Worm (Caenorhabditis elegans) whole organism, young adult: ENCODE results near the gene mrpl-39.

Experiments
- B0035.1 ChIP-seq: sonication (generic microtip); optimal IDR thresholded peaks from 2 replicates; lab custom pipeline; 2016; ENCODE audit warnings: missing genetic modification characterization, mild to moderate bottlenecking, missing compliant biosample characterization, missing genotype, missing genetic modification reagents
- C17E4.6 ChIP-seq: fragments of 200-800 bp; sonication (Bioruptor generic); IDR thresholded peaks from 2 replicates; pipeline ENCODE4 v1.3.6; 2022; ENCODE audit warnings: missing genetic modification reagents, missing genetic modification characterization, missing compliant biosample characterization
- D2030.7 ChIP-seq: fragments of 200-800 bp; sonication (Bioruptor generic); IDR thresholded peaks from 2 replicates; pipeline ENCODE4 v1.3.6; 2022; ENCODE audit warnings: missing genetic modification reagents, missing genetic modification characterization, missing compliant biosample characterization
- F39B2.1 ChIP-seq: fragments of 200-800 bp; sonication (Bioruptor generic); IDR thresholded peaks from 2 replicates; pipeline ENCODE4 v1.3.6; 2022; ENCODE audit warnings: missing genetic modification reagents, missing genetic modification characterization, missing compliant biosample characterization
- F57A8.1 ChIP-seq: fragments of 200-800 bp; sonication (Bioruptor generic); optimal IDR thresholded peaks from 2 replicates; lab custom pipeline; 2018; ENCODE audit warnings: mild to moderate bottlenecking, missing genetic modification characterization, moderate library complexity, missing compliant biosample characterization
- K11D2.4 ChIP-seq: fragments of 200-800 bp; sonication (Bioruptor generic); IDR thresholded peaks from 2 replicates; pipeline ENCODE4 v1.3.6; 2022; ENCODE audit warnings: missing genetic modification reagents, missing genetic modification characterization, missing compliant biosample characterization
- T26A5.8 ChIP-seq: sonication (generic microtip); optimal IDR thresholded peaks from 2 replicates; lab custom pipeline; 2016; ENCODE audit warnings: missing genetic modification characterization, missing compliant biosample characterization
- Y53F4B.3 ChIP-seq: fragments of 200-800 bp; sonication (Bioruptor generic); IDR thresholded peaks from 2 replicates; pipeline ENCODE4 v1.3.6; 2022; ENCODE audit warnings: missing genetic modification reagents, missing genetic modification characterization, missing compliant biosample characterization
- Y95B8A.8 ChIP-seq: fragments of 200-800 bp; sonication (Bioruptor generic); IDR thresholded peaks from 2 replicates; pipeline ENCODE4 v1.3.6; 2022; ENCODE audit warnings: missing genetic modification reagents, missing genetic modification characterization, missing compliant biosample characterization
- ama-1 ChIP-seq, 3 experiments: fragments of 150-350 bp in 1 of 3; sonication (generic microtip) in 2 of 3; optimal IDR thresholded peaks; 2 replicates each; lab custom pipeline; 2014 to 2018; ENCODE audit warnings: missing biosample characterization in 2 of 3, missing genetic modification characterization in 2 of 3, missing genetic modification reagents in 2 of 3
- athp-1 ChIP-seq: sonication (generic microtip); optimal IDR thresholded peaks from 2 replicates; lab custom pipeline; 2017; ENCODE audit warnings: mild to moderate bottlenecking, missing genetic modification characterization, missing compliant biosample characterization
- attf-3 ChIP-seq: fragments of 200-800 bp; sonication (Bioruptor generic); conservative IDR thresholded peaks from 2 replicates; pipeline ENCODE4 v1.3.6; 2022; ENCODE audit warnings: missing genetic modification reagents, missing genetic modification characterization, missing compliant biosample characterization
- bed-1 ChIP-seq: fragments of 200-800 bp; sonication (Bioruptor generic); IDR thresholded peaks from 2 replicates; pipeline ENCODE4 v1.3.6; 2022; ENCODE audit warnings: missing genetic modification reagents, missing genetic modification characterization, missing compliant biosample characterization
- cebp-2 ChIP-seq: fragments of 200-800 bp; sonication (Bioruptor generic); IDR thresholded peaks from 2 replicates; pipeline ENCODE4 v1.3.6; 2022; ENCODE audit warnings: missing genetic modification characterization, missing compliant biosample characterization
- ceh-91 ChIP-seq: fragments of 200-800 bp; sonication (Bioruptor generic); IDR thresholded peaks from 2 replicates; pipeline ENCODE4 v1.3.6; 2022; ENCODE audit warnings: missing genetic modification reagents, missing genetic modification characterization, missing compliant biosample characterization
- ekl-4 ChIP-seq: fragments of 200-800 bp; sonication (Bioruptor generic); IDR thresholded peaks from 2 replicates; pipeline ENCODE4 v1.3.6; 2022; ENCODE audit warnings: missing genetic modification reagents, missing genetic modification characterization, missing compliant biosample characterization
- ets-4 ChIP-seq: fragments of 200-800 bp; sonication (Bioruptor generic); optimal IDR thresholded peaks from 2 replicates; lab custom pipeline; 2018; ENCODE audit warnings: mild to moderate bottlenecking, missing genetic modification characterization, missing compliant biosample characterization
- gei-17 ChIP-seq: fragments of 200-800 bp; sonication (Bioruptor generic); optimal IDR thresholded peaks from 2 replicates; lab custom pipeline; 2018; ENCODE audit warnings: mild to moderate bottlenecking, missing genetic modification characterization, missing compliant biosample characterization
- let-607 ChIP-seq, 2 experiments: fragments of 200-800 bp in 1 of 2; sonication (Bioruptor generic) in 1 of 2; sonication (generic microtip) in 1 of 2; optimal IDR thresholded peaks; 2 replicates each; lab custom pipeline; 2016 to 2018; ENCODE audit warnings: mild to moderate bottlenecking in 2 of 2, missing compliant biosample characterization in 2 of 2, missing genetic modification characterization in 2 of 2, moderate library complexity in 2 of 2, missing genotype in 1 of 2
- lin-26 ChIP-seq: fragments of 200-800 bp; sonication (Bioruptor generic); IDR thresholded peaks from 2 replicates; pipeline ENCODE4 v1.3.6; 2022; ENCODE audit warnings: missing genetic modification reagents, missing genetic modification characterization, missing compliant biosample characterization
- lin-35 ChIP-seq, 3 experiments: fragments of 150-350 bp in 2 of 3; sonication (generic microtip) in 1 of 3; optimal IDR thresholded peaks; 2 replicates each; lab custom pipeline; 2014 to 2018; ENCODE audit warnings: missing biosample characterization in 3 of 3, missing genetic modification characterization in 3 of 3, missing genetic modification reagents in 3 of 3
- lir-1 ChIP-seq: fragments of 200-800 bp; sonication (Bioruptor generic); conservative IDR thresholded peaks from 2 replicates; pipeline ENCODE4 v1.3.6; 2022; ENCODE audit warnings: missing genetic modification reagents, missing genetic modification characterization, missing compliant biosample characterization
- lsl-1 ChIP-seq: fragments of 200-800 bp; sonication (Bioruptor generic); optimal IDR thresholded peaks from 2 replicates; lab custom pipeline; 2018; ENCODE audit warnings: mild to moderate bottlenecking, missing genetic modification characterization, moderate library complexity, missing compliant biosample characterization
- mcd-1 ChIP-seq: fragments of 200-800 bp; sonication (Bioruptor generic); IDR thresholded peaks from 2 replicates; pipeline ENCODE4 v1.3.6; 2022; ENCODE audit warnings: missing genetic modification reagents, missing genetic modification characterization, missing compliant biosample characterization
- mes-4 ChIP-seq: sonication (generic microtip); optimal IDR thresholded peaks from 2 replicates; lab custom pipeline; 2016; ENCODE audit warnings: missing genotype, missing genetic modification characterization, missing compliant biosample characterization
- mxl-1 ChIP-seq: sonication (generic microtip); optimal IDR thresholded peaks from 2 replicates; lab custom pipeline; 2016; ENCODE audit warnings: missing genetic modification characterization, missing compliant biosample characterization
- nfyb-1 ChIP-seq: fragments of 200-800 bp; sonication (Bioruptor generic); IDR thresholded peaks from 2 replicates; pipeline ENCODE4 v1.3.6; 2022; ENCODE audit warnings: missing genetic modification reagents, missing genetic modification characterization, missing compliant biosample characterization
- nhr-120 ChIP-seq: fragments of 200-800 bp; sonication (Bioruptor generic); IDR thresholded peaks from 2 replicates; pipeline ENCODE4 v1.3.6; 2022; ENCODE audit warnings: missing genetic modification characterization, missing compliant biosample characterization
- nhr-80 ChIP-seq: sonication (generic microtip); optimal IDR thresholded peaks from 2 replicates; lab custom pipeline; 2016; ENCODE audit warnings: missing genetic modification characterization, missing compliant biosample characterization
- pha-4 ChIP-seq: fragments of 150-350 bp; sonication (generic microtip); optimal IDR thresholded peaks from 2 replicates; lab custom pipeline; 2014; ENCODE audit warnings: missing biosample characterization, missing genetic modification reagents, missing genetic modification characterization
- sdz-38 ChIP-seq: sonication (generic microtip); optimal IDR thresholded peaks from 2 replicates; lab custom pipeline; 2016; ENCODE audit warnings: missing genotype, missing genetic modification characterization, missing compliant biosample characterization
- snpc-3.4 ChIP-seq: sonication (generic microtip); optimal IDR thresholded peaks from 2 replicates; lab custom pipeline; 2017; ENCODE audit warnings: missing genetic modification characterization, mild to moderate bottlenecking, missing compliant biosample characterization, antibody characterized with exemption, moderate library complexity, missing genotype, missing genetic modification reagents
- sptf-2 ChIP-seq: fragments of 200-800 bp; sonication (Bioruptor generic); optimal IDR thresholded peaks from 2 replicates; lab custom pipeline; 2018; ENCODE audit warnings: mild to moderate bottlenecking, missing genetic modification characterization, missing compliant biosample characterization
- tbp1 ChIP-seq: fragments of 200-800 bp; sonication (Bioruptor generic); optimal IDR thresholded peaks from 2 replicates; lab custom pipeline; 2018; ENCODE audit warnings: mild to moderate bottlenecking, missing genetic modification characterization, missing compliant biosample characterization
- zfh-2 ChIP-seq: fragments of 200-800 bp; sonication (Bioruptor generic); conservative IDR thresholded peaks from 2 replicates; pipeline ENCODE4 v1.3.6; 2022; ENCODE audit warnings: missing genetic modification reagents, missing genetic modification characterization, missing compliant biosample characterization
- ztf-3 ChIP-seq: fragments of 200-800 bp; sonication (Bioruptor generic); optimal IDR thresholded peaks from 2 replicates; lab custom pipeline; 2018; ENCODE audit warnings: mild to moderate bottlenecking, missing genetic modification characterization, missing compliant biosample characterization

The mrpl-39 gene

DNA sequence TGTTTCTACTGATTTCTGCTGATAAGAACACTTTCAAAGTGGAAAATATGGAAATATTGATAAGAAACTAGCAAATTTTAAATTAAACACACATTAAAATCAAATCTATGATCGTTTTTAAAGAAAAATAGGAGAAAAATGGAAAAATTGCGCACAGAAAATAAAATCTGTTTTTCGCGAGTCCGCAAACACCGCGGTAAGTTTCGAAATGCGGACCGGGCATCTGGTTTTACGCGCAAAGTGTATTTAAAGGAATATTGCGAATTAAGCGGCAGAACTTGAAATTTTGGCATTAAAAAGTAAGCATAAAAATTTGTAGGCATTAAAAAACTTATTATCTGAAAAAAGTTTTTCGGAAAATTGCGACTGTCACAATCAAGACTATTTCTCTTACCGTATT lies 48.3 kb upstream of the mrpl-39 start:
- TF ChIP-seq ztf-3 (GFP tag; lab: Kevin White, UChicago) (no peak), mes-4 (tag; lab: Kevin White, UChicago) (no peak), cebp-2 (GFP tag; lab: Robert Waterston, UW) (no peak), T26A5.8 (tag; lab: Kevin White, UChicago) (no peak), attf-3 (no peak), sdz-38 (tag; lab: Kevin White, UChicago) (no peak), ets-4 (GFP tag; lab: Kevin White, UChicago) (no peak), D2030.7 (GFP tag; lab: Robert Waterston, UW) (0 out of 2 replicates have a peak, but pooled peaks have one; percentile 16), nhr-120 (no peak), C17E4.6 (GFP tag; lab: Robert Waterston, UW) (no peak), ceh-91 (GFP tag; lab: Robert Waterston, UW) (no peak), nhr-80 (tag; lab: Kevin White, UChicago) (peak; percentile 12), lsl-1 (peak; percentile 77), mcd-1 (0 out of 2 replicates have a peak, but pooled peaks have one; percentile 10), ekl-4 (no peak)

DNA sequence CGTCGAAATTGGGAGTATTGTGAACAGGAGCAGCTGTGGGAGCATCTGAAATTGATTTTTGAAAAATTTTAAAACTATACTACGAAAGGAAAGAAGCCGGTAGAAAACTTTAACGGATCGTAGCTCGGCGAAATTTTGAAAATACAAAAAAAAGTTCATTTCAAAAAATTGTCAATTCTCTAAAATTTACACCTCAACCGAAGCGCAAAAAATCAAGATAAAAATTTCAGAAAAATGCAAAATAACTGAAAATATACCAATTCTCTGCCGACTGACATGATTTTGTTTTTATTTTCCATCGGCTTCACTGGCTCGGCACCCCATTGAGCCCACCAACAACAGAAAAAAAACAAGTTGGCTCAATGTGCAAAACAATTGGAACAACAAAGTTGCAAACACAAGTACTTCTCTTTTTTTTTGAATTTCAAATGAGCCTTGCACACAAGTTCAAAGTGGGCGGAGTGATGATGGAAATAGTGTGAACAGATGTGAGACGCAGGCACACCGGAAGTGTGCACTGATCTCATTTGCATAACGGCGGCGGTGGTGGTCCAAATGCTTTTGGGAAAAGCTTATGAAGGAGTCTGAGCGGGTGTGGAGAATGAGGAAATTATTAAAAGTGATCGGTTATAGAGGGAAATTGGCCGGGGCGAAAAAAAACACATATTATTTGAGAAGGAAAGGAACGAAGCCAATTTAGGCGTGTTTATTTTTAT lies 46.3 kb upstream of the mrpl-39 start, which contains the start of gene F36H9.7:
Gene F36H9.7 (minus strand): TSS at position 51 of the 716 bp plus-strand sequence.
- TF ChIP-seq D2030.7 (GFP tag; lab: Robert Waterston, UW) (no peak), sptf-2 (no peak), mcd-1 (no peak), athp-1 (tag; lab: Kevin White, UChicago) (no peak), lin-26 (GFP tag; lab: Robert Waterston, UW) (no peak), F57A8.1 (GFP tag; lab: Kevin White, UChicago) (no peak), tbp1 (GFP tag; lab: Kevin White, UChicago) (no peak), F39B2.1 (GFP tag; lab: Robert Waterston, UW) (no peak), ama-1 (optimal IDR thresholded peaks at IDR 0.05; lab: Kevin White, UChicago) (no peak), ama-1 (GFP tag; optimal IDR thresholded peaks at IDR 0.05; lab: Kevin White, UChicago) (no peak), zfh-2 (GFP tag; lab: Robert Waterston, UW) (no peak), snpc-3.4 (tag; lab: Kevin White, UChicago) (no peak), K11D2.4 (GFP tag; lab: Robert Waterston, UW) (no peak), bed-1 (GFP tag; lab: Robert Waterston, UW) (no peak), gei-17 (GFP tag; lab: Kevin White, UChicago) (no peak), let-607 (tag; optimal IDR thresholded peaks at IDR 0.05; lab: Kevin White, UChicago) (no peak)

DNA sequence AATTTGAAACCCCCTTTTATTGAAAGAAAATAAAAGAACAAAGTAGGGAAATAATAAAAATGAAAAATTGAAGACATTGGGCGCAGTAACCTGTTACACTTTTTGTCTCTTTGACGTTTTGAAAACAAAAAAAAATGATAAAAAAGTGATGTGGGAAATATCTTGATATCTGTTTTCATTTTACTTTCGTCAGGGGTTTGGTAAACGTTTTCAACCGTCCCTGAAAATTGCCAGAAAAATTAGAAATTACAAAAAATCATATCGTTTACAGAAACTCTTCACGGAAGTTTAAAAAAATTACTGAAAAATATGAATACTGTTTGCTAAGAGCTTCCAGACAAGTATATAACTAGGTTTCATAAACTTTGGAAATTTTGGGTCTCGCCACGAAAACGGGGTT lies 42.2 kb upstream of the mrpl-39 start, which contains the start of gene F36H9.4:
Gene F36H9.4 (minus strand): TSS at position 101 of the 400 bp plus-strand sequence.
- no peak for TF ChIP-seq lin-35 (GFP tag; optimal IDR thresholded peaks at IDR 0.05; lab: Kevin White, UChicago)
- TF ChIP-seq pha-4 = no peak

DNA sequence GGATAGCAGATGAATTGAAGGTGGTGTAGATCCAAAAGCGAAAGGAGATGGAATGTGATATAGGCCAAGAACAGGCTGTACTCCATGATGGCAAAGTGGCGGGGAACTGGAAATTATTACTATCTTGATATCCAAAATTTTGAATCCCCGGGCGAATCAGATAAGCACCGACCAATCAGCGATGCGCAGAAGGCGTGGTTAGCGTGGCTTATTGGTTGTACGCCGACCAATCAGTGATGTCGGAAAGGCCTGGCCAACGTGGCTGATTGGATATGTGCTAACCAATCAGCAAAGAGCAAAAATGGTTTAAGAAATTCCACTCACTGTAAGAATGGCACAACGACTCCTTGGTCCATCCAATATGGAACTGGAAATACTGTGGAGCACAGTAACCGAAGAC lies 41.4 kb upstream of the mrpl-39 start:
- TF ChIP-seq Y53F4B.3 = no peak
- TF ChIP-seq mxl-1 (tag; lab: Kevin White, UChicago) = no peak
- no peak for TF ChIP-seq lir-1
- no peak for TF ChIP-seq lsl-1
- TF ChIP-seq nfyb-1 (GFP tag; lab: Robert Waterston, UW) = peak; percentile 58; the same call in 1 of the 2 replicates
- TF ChIP-seq Y95B8A.8 (GFP tag; lab: Robert Waterston, UW) = no peak
- TF ChIP-seq B0035.1 (tag; lab: Kevin White, UChicago) = no peak
